Worm (Caenorhabditis elegans): ENCODE data around the gene K07G6.1.

- TF ChIP-seq elt-3 (tag; optimal IDR thresholded peaks at IDR 0.05) (no peak), ztf-11 (tag; optimal IDR thresholded peaks at IDR 0.05) (no peak), mep-1 (tag; optimal IDR thresholded peaks at IDR 0.05) (no peak), nhr-2 (tag; optimal IDR thresholded peaks at IDR 0.05) (no peak), mls-2 (tag; optimal IDR thresholded peaks at IDR 0.05) (no peak), ces-1 (GFP tag; optimal IDR thresholded peaks at IDR 0.05) (no peak)
These were observed 41.1 kb downstream of the K07G6.1 start, which contains the start of gene math-4 for ce11 chrII:1782474-1782873.

All from whole organism, mixed stage, embryonic.